Fruit fly (Drosophila melanogaster): Measurements from ENCODE around the gene Tengl2.
A peak's percentile ranks its signal among the peaks of the same experiment; 100 is the strongest.

Gene Tengl2

dm6 chr2L:2220573-2221332, 18.4 kb downstream of the Tengl2 start, which contains the start of gene papi (continued):
- TF ChIP-seq hkb (optimal IDR thresholded peaks at IDR 0.05) (no peak), hkb (GFP tag; IDR thresholded peaks at IDR 0.05) (peak; percentile 9; the same call in 1 of the 2 replicates), Elba2 (GFP tag; optimal IDR thresholded peaks at IDR 0.05) (peak; percentile 78), CG10147 (GFP tag; optimal IDR thresholded peaks at IDR 0.05) (peak; percentile 32), Med (GFP tag) (peak; percentile 36), Asciz (GFP tag; optimal IDR thresholded peaks at IDR 0.05) (no peak), ham (GFP tag; IDR thresholded peaks at IDR 0.05) (no peak), CG3995 (GFP tag; optimal IDR thresholded peaks at IDR 0.05) (no peak), CG11247 (GFP tag; IDR thresholded peaks at IDR 0.05) (no peak), CG14710 (tag; optimal IDR thresholded peaks at IDR 0.05) (peak; percentile 68), mirr (GFP tag; optimal IDR thresholded peaks at IDR 0.05) (no peak), sug (tag; optimal IDR thresholded peaks at IDR 0.05) (peak; percentile 6), zen (tag; optimal IDR thresholded peaks at IDR 0.05) (no peak), ato (GFP tag; IDR thresholded peaks at IDR 0.05; ENCODE audit: partially characterized antibody) (no peak), CG14050 (GFP tag; IDR thresholded peaks at IDR 0.05) (no peak), Sox100B (GFP tag; optimal IDR thresholded peaks at IDR 0.05) (no peak), CG4360 (GFP tag; IDR thresholded peaks at IDR 0.05) (0 out of 2 replicates have a peak, but pooled peaks have one; percentile 38), Sry-β (GFP tag; optimal IDR thresholded peaks at IDR 0.05) (no peak), bab2 (GFP tag; optimal IDR thresholded peaks at IDR 0.05) (no peak), Trl (optimal IDR thresholded peaks at IDR 0.05) (no peak), Trl (GFP tag; optimal IDR thresholded peaks at IDR 0.05) (no peak), cato (GFP tag; optimal IDR thresholded peaks at IDR 0.05; ENCODE audit: borderline replicate concordance) (no peak), CG15601 (tag; optimal IDR thresholded peaks at IDR 0.05) (no peak), CG4707 (GFP tag; optimal IDR thresholded peaks at IDR 0.05) (no peak), CG10366 (GFP tag; IDR thresholded peaks at IDR 0.05) (no peak), CG4854 (GFP tag; optimal IDR thresholded peaks at IDR 0.05) (no peak), sqz (GFP tag; optimal IDR thresholded peaks at IDR 0.05) (peak; percentile 66), Lim3 (GFP tag; IDR thresholded peaks at IDR 0.05) (no peak), Dad (GFP tag; optimal IDR thresholded peaks at IDR 0.05) (no peak), eyg (GFP tag; optimal IDR thresholded peaks at IDR 0.05) (no peak), CG5180 (GFP tag; optimal IDR thresholded peaks at IDR 0.05) (no peak), CG2889 (GFP tag; IDR thresholded peaks at IDR 0.05) (no peak), crol (GFP tag; IDR thresholded peaks at IDR 0.05) (no peak), CG30020 (tag; optimal IDR thresholded peaks at IDR 0.05) (no peak), CG12071 (GFP tag; optimal IDR thresholded peaks at IDR 0.05) (no peak), dmrt99B (tag; optimal IDR thresholded peaks at IDR 0.05) (no peak), Bteb2 (GFP tag; optimal IDR thresholded peaks at IDR 0.05) (no peak), CG12104 (GFP tag; optimal IDR thresholded peaks at IDR 0.05) (no peak), ci (GFP tag; IDR thresholded peaks at IDR 0.05) (no peak), MTF-1 (GFP tag; optimal IDR thresholded peaks at IDR 0.05; ENCODE audit: borderline replicate concordance) (no peak), vnd (GFP tag; IDR thresholded peaks at IDR 0.05; ENCODE audit: partially characterized antibody) (no peak), YL-1 (GFP tag; optimal IDR thresholded peaks at IDR 0.05) (peak; percentile 71), CG13775 (GFP tag; optimal IDR thresholded peaks at IDR 0.05) (no peak), Aef1 (GFP tag; IDR thresholded peaks at IDR 0.05) (no peak), unpg (GFP tag; optimal IDR thresholded peaks at IDR 0.05) (no peak), CG31365 (tag; optimal IDR thresholded peaks at IDR 0.05) (no peak), Scr (GFP tag; IDR thresholded peaks at IDR 0.05; ENCODE audit: partially characterized antibody) (no peak), az2 (GFP tag; optimal IDR thresholded peaks at IDR 0.05) (no peak), croc (GFP tag; conservative IDR thresholded peaks at IDR 0.05) (no peak), wor (GFP tag; IDR thresholded peaks at IDR 0.05) (no peak), Atf3 (GFP tag; optimal IDR thresholded peaks at IDR 0.05) (no peak)
